Worm (Caenorhabditis elegans): ENCODE data around the gene dmd-10.

The dmd-10 gene

DNA sequence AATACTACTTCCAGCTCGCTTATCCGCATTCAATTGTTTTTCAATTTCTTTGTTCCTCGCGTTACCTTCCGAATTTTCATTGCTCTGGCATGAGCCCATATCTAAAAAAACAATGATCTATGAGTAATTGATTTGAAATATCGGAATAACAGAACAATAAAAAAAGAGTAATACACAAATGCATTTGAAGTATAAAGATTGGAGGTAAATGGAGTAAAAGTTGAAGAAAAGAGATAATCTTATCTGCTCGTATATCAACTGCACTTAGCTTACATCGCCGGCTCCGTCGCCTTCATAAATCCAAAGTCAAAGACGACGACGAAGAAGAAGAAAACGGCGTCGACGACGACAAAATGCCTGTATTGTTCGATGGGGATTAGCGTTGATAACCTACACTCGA is 13.0 kb upstream of the dmd-10 start, which contains the start of gene odr-3:
Gene odr-3 (minus strand): TSS at position 101 of the 400 bp plus-strand sequence.
- TF ChIP-seq akir-1 (GFP tag; optimal IDR thresholded peaks at IDR 0.05): no peak
- no peak for TF ChIP-seq attf-6 (GFP tag; IDR thresholded peaks at IDR 0.05)
- no peak for TF ChIP-seq B0336.3 (GFP tag; IDR thresholded peaks at IDR 0.05)
- no peak for TF ChIP-seq repo-1 (tag; optimal IDR thresholded peaks at IDR 0.05)
- TF ChIP-seq dpff-1 (tag; optimal IDR thresholded peaks at IDR 0.05): no peak
- no peak for TF ChIP-seq C06A6.2 (GFP tag; conservative IDR thresholded peaks at IDR 0.05)
- no peak for TF ChIP-seq hlh-26 (GFP tag; conservative IDR thresholded peaks at IDR 0.05)
- TF ChIP-seq K12H6.12 (tag; optimal IDR thresholded peaks at IDR 0.05): no peak

DNA sequence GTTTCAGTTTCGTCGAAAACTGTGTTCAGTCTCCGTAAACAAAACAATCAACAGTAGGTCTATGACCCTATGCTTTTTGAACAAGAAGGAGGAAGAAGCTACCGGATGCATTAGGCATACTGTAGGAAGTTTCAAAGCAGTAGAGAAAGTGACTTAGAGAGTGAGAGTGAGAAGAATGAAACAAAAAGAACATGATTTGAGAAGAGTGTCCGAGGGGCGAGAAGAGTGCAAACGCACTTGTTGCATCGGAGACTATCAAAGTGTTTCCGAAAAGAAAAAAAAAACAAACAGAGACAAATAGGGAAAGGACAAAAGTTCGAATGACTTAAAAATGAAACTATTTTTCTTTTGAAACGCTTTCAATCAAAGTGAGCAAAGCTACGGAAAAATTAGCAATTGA is 6.8 kb upstream of the dmd-10 start:
- TF ChIP-seq fkh-3 (tag; optimal IDR thresholded peaks at IDR 0.05) (no peak), hlh-12 (tag; optimal IDR thresholded peaks at IDR 0.05) (no peak)

DNA sequence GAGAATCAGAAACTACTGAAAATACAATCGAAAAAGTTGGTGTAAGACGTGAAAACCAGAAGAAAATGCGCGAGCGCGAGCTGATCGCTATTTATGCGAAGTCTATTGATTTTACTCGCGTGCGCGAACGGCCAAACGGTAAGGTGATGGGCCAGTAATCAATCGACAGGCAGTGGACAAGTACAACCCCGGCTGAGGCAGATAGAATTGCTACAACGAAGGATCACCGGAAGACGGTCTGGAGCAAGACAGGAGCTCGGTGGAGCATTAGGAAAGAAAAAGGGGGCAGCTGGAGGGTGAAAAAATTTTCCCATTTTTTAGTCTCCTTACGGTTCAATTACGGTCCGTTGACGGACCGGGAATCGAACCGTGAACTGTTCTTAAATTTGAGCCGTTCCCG is 3.3 kb upstream of the dmd-10 start:
- TF ChIP-seq Y95B8A.8 (GFP tag; IDR thresholded peaks at IDR 0.05) (0 out of 2 replicates have a peak, but pooled peaks have one; percentile 38), cebp-2 (GFP tag; IDR thresholded peaks at IDR 0.05) (peak; percentile 83; the same call in 1 of the 2 replicates), lin-26 (GFP tag; IDR thresholded peaks at IDR 0.05) (peak; percentile 98), ztf-25 (GFP tag; IDR thresholded peaks at IDR 0.05) (peak; percentile 76; the same call in 1 of the 2 replicates), attf-6 (GFP tag; IDR thresholded peaks at IDR 0.05) (peak; percentile 67), madf-8 (GFP tag; conservative IDR thresholded peaks at IDR 0.05) (0 out of 2 replicates have a peak, but pooled peaks have one; percentile 32), egl-44 (GFP tag; IDR thresholded peaks at IDR 0.05) (peak; percentile 92), madf-3 (GFP tag; IDR thresholded peaks at IDR 0.05) (peak; percentile 51; the same call in 1 of the 2 replicates), C17E4.6 (GFP tag; IDR thresholded peaks at IDR 0.05) (0 out of 2 replicates have a peak, but pooled peaks have one; percentile 15), hmg-1.2 (GFP tag; IDR thresholded peaks at IDR 0.05) (peak; percentile 51), F33H1.4 (GFP tag; IDR thresholded peaks at IDR 0.05) (peak; percentile 44; the same call in 1 of the 2 replicates), bed-2 (GFP tag; IDR thresholded peaks at IDR 0.05) (0 out of 2 replicates have a peak, but pooled peaks have one; percentile 10), rcor-1 (GFP tag; IDR thresholded peaks at IDR 0.05) (peak; percentile 84), ekl-4 (GFP tag; IDR thresholded peaks at IDR 0.05) (peak; percentile 83), aptf-3 (GFP tag; IDR thresholded peaks at IDR 0.05) (peak; percentile 88; the same call in 1 of the 2 replicates), hsf-1 (GFP tag; IDR thresholded peaks at IDR 0.05) (peak; percentile 63), nfya-2 (GFP tag; IDR thresholded peaks at IDR 0.05) (0 out of 2 replicates have a peak, but pooled peaks have one; percentile 30), D2030.7 (GFP tag; IDR thresholded peaks at IDR 0.05) (peak; percentile 66), pbrm-1 (GFP tag; IDR thresholded peaks at IDR 0.05) (peak; percentile 55), ceh-91 (GFP tag; IDR thresholded peaks at IDR 0.05) (peak; percentile 38; the same call in 1 of the 2 replicates), egl-18 (GFP tag; IDR thresholded peaks at IDR 0.05) (peak; percentile 57; the same call in 1 of the 2 replicates), ceh-58 (GFP tag; IDR thresholded peaks at IDR 0.05) (0 out of 2 replicates have a peak, but pooled peaks have one; percentile 88), ceh-40 (GFP tag; IDR thresholded peaks at IDR 0.05) (peak; percentile 82; the same call in 1 of the 2 replicates), madf-6 (GFP tag; IDR thresholded peaks at IDR 0.05) (peak; percentile 83)

DNA sequence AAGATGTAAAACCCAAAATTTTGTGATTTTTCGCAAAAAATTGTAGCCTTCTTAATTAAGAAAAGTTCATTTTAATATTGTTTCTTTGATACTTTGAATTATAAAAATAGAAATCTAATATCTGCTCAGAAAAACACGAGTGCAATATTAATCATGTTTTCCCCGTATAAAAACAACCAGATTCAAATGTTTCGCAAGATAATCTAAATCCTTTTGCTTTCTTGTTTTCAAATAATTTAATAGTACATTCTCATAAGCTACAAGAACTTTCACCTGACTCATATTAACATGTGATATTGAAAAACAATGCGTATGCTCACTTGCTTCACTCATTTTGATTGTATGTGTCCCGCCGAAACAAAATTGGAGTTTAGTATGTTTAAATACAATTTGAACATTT is 1.1 kb downstream of the dmd-10 start:
- TF ChIP-seq mcd-1 (GFP tag; IDR thresholded peaks at IDR 0.05) (no peak), aptf-3 (GFP tag; IDR thresholded peaks at IDR 0.05) (no peak), repo-1 (tag; optimal IDR thresholded peaks at IDR 0.05) (no peak)
